Worm (Caenorhabditis elegans) whole organism, L1 larva: Measurements from ENCODE around the gene C03H12.1.
A peak's percentile ranks its signal among the peaks of the same experiment; 100 is the strongest.

Experiments used
- C04F5.9 ChIP-seq: sonication (generic microtip); optimal IDR thresholded peaks from 2 replicates; lab custom pipeline; 2016; ENCODE audit warnings: missing genetic modification characterization, missing compliant biosample characterization
- C16A3.4 ChIP-seq: fragments of 150-350 bp; optimal IDR thresholded peaks from 2 replicates; lab custom pipeline; 2014; ENCODE audit warnings: missing biosample characterization, missing genetic modification characterization
- C34B4.2 ChIP-seq: sonication (generic microtip); optimal IDR thresholded peaks from 2 replicates; lab custom pipeline; 2017; ENCODE audit warnings: mild to moderate bottlenecking, missing genetic modification characterization, missing compliant biosample characterization
- F16B12.6 ChIP-seq: fragments of 150-350 bp; optimal IDR thresholded peaks from 2 replicates; lab custom pipeline; 2014; ENCODE audit warnings: missing biosample characterization, missing genetic modification characterization
- Y116A8C.19 ChIP-seq: sonication (generic microtip); optimal IDR thresholded peaks from 2 replicates; lab custom pipeline; 2016; ENCODE audit warnings: missing compliant biosample characterization, missing genetic modification characterization, borderline replicate concordance
- alr-1 ChIP-seq: fragments of 200-800 bp; sonication (Bioruptor generic); optimal IDR thresholded peaks from 2 replicates; lab custom pipeline; 2018; ENCODE audit warnings: borderline replicate concordance, mild to moderate bottlenecking, missing genetic modification characterization, missing compliant biosample characterization
- ama-1 ChIP-seq: fragments of 150-350 bp; optimal IDR thresholded peaks from 2 replicates; lab custom pipeline; 2014
- blmp-1 ChIP-seq: fragments of 150-350 bp; optimal IDR thresholded peaks from 2 replicates; lab custom pipeline; 2014; ENCODE audit warnings: missing biosample characterization, missing genetic modification characterization
- ceh-63 ChIP-seq: fragments of 200-800 bp; sonication (Bioruptor generic); optimal IDR thresholded peaks from 2 replicates; lab custom pipeline; 2018; ENCODE audit warnings: mild to moderate bottlenecking, missing genetic modification characterization, missing compliant biosample characterization
- ceh-8 ChIP-seq: fragments of 200-800 bp; sonication (Bioruptor generic); optimal IDR thresholded peaks from 2 replicates; lab custom pipeline; 2018; ENCODE audit warnings: mild to moderate bottlenecking, missing genetic modification characterization, moderate library complexity, missing compliant biosample characterization
- ceh-88 ChIP-seq: fragments of 200-800 bp; sonication (Bioruptor generic); IDR thresholded peaks from 2 replicates; pipeline ENCODE4 v1.3.6; 2022; ENCODE audit warnings: missing genetic modification characterization, missing compliant biosample characterization
- ces-1 ChIP-seq: fragments of 150-350 bp; optimal IDR thresholded peaks from 2 replicates; lab custom pipeline; 2014; ENCODE audit warnings: missing biosample characterization, missing genetic modification reagents, missing genetic modification characterization
- dsc-1 ChIP-seq: sonication (generic microtip); optimal IDR thresholded peaks from 2 replicates; lab custom pipeline; 2016; ENCODE audit warnings: mild to moderate bottlenecking, missing genetic modification characterization, missing compliant biosample characterization
- efl-1 ChIP-seq, 4 experiments: fragments of 150-350 bp; optimal IDR thresholded peaks in 3 of 4; peaks in 1 of 4; 1 replicate in 1 of 4; 2 replicates in 3 of 4; lab custom pipeline; 2014; ENCODE audit warnings: missing biosample characterization in 2 of 4, missing genetic modification characterization in 2 of 4, missing genetic modification reagents in 2 of 4
- efl-3 ChIP-seq: fragments of 200-800 bp; sonication (Bioruptor generic); optimal IDR thresholded peaks from 2 replicates; lab custom pipeline; 2018; ENCODE audit warnings: mild to moderate bottlenecking, missing genetic modification characterization, missing compliant biosample characterization
- fkh-10 ChIP-seq: sonication (generic microtip); optimal IDR thresholded peaks from 2 replicates; lab custom pipeline; 2017; ENCODE audit warnings: missing biosample characterization, missing genetic modification reagents, missing genetic modification characterization
- fkh-8 ChIP-seq: sonication (generic microtip); optimal IDR thresholded peaks from 2 replicates; lab custom pipeline; 2016; ENCODE audit warnings: mild to moderate bottlenecking, missing genetic modification characterization, missing compliant biosample characterization
- fos-1 ChIP-seq: fragments of 150-350 bp; optimal IDR thresholded peaks from 2 replicates; lab custom pipeline; 2014; ENCODE audit warnings: missing biosample characterization, missing genetic modification characterization
- hlh-4 ChIP-seq: sonication (generic microtip); optimal IDR thresholded peaks from 2 replicates; lab custom pipeline; 2016; ENCODE audit warnings: mild to moderate bottlenecking, missing genetic modification characterization, missing compliant biosample characterization
- hpl-2 ChIP-seq: fragments of 150-350 bp; optimal IDR thresholded peaks from 2 replicates; lab custom pipeline; 2014; ENCODE audit warnings: missing biosample characterization, missing genetic modification reagents, missing genetic modification characterization
- irx-1 ChIP-seq: sonication (generic microtip); optimal IDR thresholded peaks from 2 replicates; lab custom pipeline; 2016; ENCODE audit warnings: missing genetic modification characterization, missing compliant biosample characterization
- jun-1 ChIP-seq: fragments of 150-350 bp; optimal IDR thresholded peaks from 2 replicates; lab custom pipeline; 2014; ENCODE audit warnings: missing biosample characterization, missing genetic modification reagents, missing genetic modification characterization
- lin-14 ChIP-seq: fragments of 200-800 bp; sonication (Bioruptor generic); optimal IDR thresholded peaks from 2 replicates; lab custom pipeline; 2018; ENCODE audit warnings: mild to moderate bottlenecking, missing genetic modification characterization, moderate library complexity, missing compliant biosample characterization
- lin-39 ChIP-seq: fragments of 150-350 bp; optimal IDR thresholded peaks from 2 replicates; lab custom pipeline; 2014; ENCODE audit warnings: missing biosample characterization, missing genetic modification reagents, missing genetic modification characterization
- lir-3 ChIP-seq: sonication (generic microtip); optimal IDR thresholded peaks from 2 replicates; lab custom pipeline; 2016; ENCODE audit warnings: mild to moderate bottlenecking, missing genetic modification characterization, moderate library complexity, missing compliant biosample characterization; ENCODE audit not compliant: poor library complexity
- lsy-2 ChIP-seq, 2 experiments: fragments of 150-350 bp; optimal IDR thresholded peaks; 2 replicates each; lab custom pipeline; 2014; ENCODE audit warnings: missing biosample characterization in 2 of 2, missing genetic modification characterization in 2 of 2
- mef-2 ChIP-seq: fragments of 150-350 bp; optimal IDR thresholded peaks from 2 replicates; lab custom pipeline; 2014; ENCODE audit warnings: missing biosample characterization, missing genetic modification characterization
- nhr-11 ChIP-seq: fragments of 150-350 bp; optimal IDR thresholded peaks from 2 replicates; lab custom pipeline; 2014; ENCODE audit warnings: missing biosample characterization, missing genetic modification characterization
- nhr-12 ChIP-seq: sonication (generic microtip); optimal IDR thresholded peaks from 2 replicates; lab custom pipeline; 2017; ENCODE audit warnings: missing biosample characterization, missing genetic modification characterization
- nhr-237 ChIP-seq: fragments of 150-350 bp; optimal IDR thresholded peaks from 2 replicates; lab custom pipeline; 2014; ENCODE audit warnings: missing biosample characterization, missing genetic modification characterization
- nhr-47 ChIP-seq: sonication (generic microtip); optimal IDR thresholded peaks from 2 replicates; lab custom pipeline; 2016; ENCODE audit warnings: mild to moderate bottlenecking, missing genetic modification characterization, moderate library complexity, missing compliant biosample characterization
- nhr-77 ChIP-seq: fragments of 150-350 bp; optimal IDR thresholded peaks from 2 replicates; lab custom pipeline; 2014; ENCODE audit warnings: missing biosample characterization, missing genetic modification characterization
- nhr-84 ChIP-seq: sonication (generic microtip); optimal IDR thresholded peaks from 2 replicates; lab custom pipeline; 2017; ENCODE audit warnings: missing biosample characterization, missing genetic modification characterization
- nhr-90 ChIP-seq: sonication (generic microtip); optimal IDR thresholded peaks from 2 replicates; lab custom pipeline; 2016; ENCODE audit warnings: mild to moderate bottlenecking, missing genetic modification characterization, missing compliant biosample characterization; ENCODE audit not compliant: poor library complexity
- pax-3 ChIP-seq: fragments of 200-800 bp; sonication (Bioruptor generic); optimal IDR thresholded peaks from 2 replicates; lab custom pipeline; 2018; ENCODE audit warnings: mild to moderate bottlenecking, missing genetic modification characterization, moderate library complexity, missing compliant biosample characterization
- snu-23 ChIP-seq: sonication (generic microtip); optimal IDR thresholded peaks from 2 replicates; lab custom pipeline; 2016; ENCODE audit warnings: missing genetic modification characterization, missing compliant biosample characterization
- swsn-7 ChIP-seq: sonication (generic microtip); optimal IDR thresholded peaks from 2 replicates; lab custom pipeline; 2016; ENCODE audit warnings: missing genetic modification characterization, missing compliant biosample characterization
- tbx-2 ChIP-seq: sonication (generic microtip); optimal IDR thresholded peaks from 2 replicates; lab custom pipeline; 2016; ENCODE audit warnings: missing genetic modification characterization, missing compliant biosample characterization
- unc-130 ChIP-seq: fragments of 150-350 bp; optimal IDR thresholded peaks from 2 replicates; lab custom pipeline; 2017; ENCODE audit warnings: missing biosample characterization, missing genetic modification characterization, inconsistent platforms
- unc-62 ChIP-seq: fragments of 150-350 bp; optimal IDR thresholded peaks from 2 replicates; lab custom pipeline; 2014; ENCODE audit warnings: missing biosample characterization, missing genetic modification reagents, missing genetic modification characterization
- unc-98 ChIP-seq: fragments of 200-800 bp; sonication (Bioruptor generic); IDR thresholded peaks from 2 replicates; pipeline ENCODE4 v1.3.6; 2022; ENCODE audit warnings: missing genetic modification characterization, missing compliant biosample characterization
- xbp-1 ChIP-seq: sonication (generic microtip); optimal IDR thresholded peaks from 2 replicates; lab custom pipeline; 2016; ENCODE audit warnings: missing genetic modification characterization, missing compliant biosample characterization
- ztf-11 ChIP-seq, 2 experiments: sonication (generic microtip); optimal IDR thresholded peaks; 2 replicates each; lab custom pipeline; 2016 to 2017; ENCODE audit warnings: missing genetic modification characterization in 2 of 2, missing biosample characterization in 1 of 2, missing compliant biosample characterization in 1 of 2
- ztf-4 ChIP-seq: fragments of 150-350 bp; optimal IDR thresholded peaks from 2 replicates; lab custom pipeline; 2014; ENCODE audit warnings: missing biosample characterization, missing genetic modification characterization

The C03H12.1 gene

ce11 chrX:15707366-15707892 lies 18.2 kb downstream of the C03H12.1 start (continued):
- TF ChIP-seq Y116A8C.19: no peak
- TF ChIP-seq nhr-84 (tag; lab: Kevin White, UChicago): no peak
- TF ChIP-seq efl-3 (GFP tag; lab: Kevin White, UChicago): no peak
- TF ChIP-seq xbp-1: peak; percentile 67
- TF ChIP-seq nhr-90 (tag; lab: Kevin White, UChicago): peak; percentile 41
- TF ChIP-seq fos-1: peak; percentile 29
- peak; percentile 68 for TF ChIP-seq dsc-1 (tag; lab: Kevin White, UChicago)
- peak; percentile 67 to 83 for TF ChIP-seq lsy-2 (tag; optimal IDR thresholded peaks at IDR 0.05; lab: Kevin White, UChicago)
- TF ChIP-seq ama-1 (lab: Kevin White, UChicago): no peak
- TF ChIP-seq unc-62 (GFP tag; lab: Kevin White, UChicago): no peak
- no peak for TF ChIP-seq C34B4.2
- TF ChIP-seq ztf-11 (tag; optimal IDR thresholded peaks at IDR 0.05; lab: Kevin White, UChicago): peak in 1 of 2 experiments; percentile 55
- no peak for TF ChIP-seq nhr-12 (tag; lab: Kevin White, UChicago)
- peak; percentile 85 for TF ChIP-seq swsn-7
- peak; percentile 52 for TF ChIP-seq unc-130 (tag; lab: Kevin White, UChicago)
- peak; percentile 58 for TF ChIP-seq ztf-4 (tag; lab: Kevin White, UChicago)
- TF ChIP-seq fkh-10 (GFP tag; lab: Kevin White, UChicago): peak; percentile 78
- peak; percentile 59; the same call in 1 of the 2 replicates for TF ChIP-seq unc-98
- peak; percentile 85 for TF ChIP-seq nhr-77 (tag; lab: Kevin White, UChicago)
- no peak for TF ChIP-seq ceh-63 (GFP tag; lab: Kevin White, UChicago)
- peak; percentile 49 for TF ChIP-seq mef-2 (tag; lab: Kevin White, UChicago)
- TF ChIP-seq C04F5.9 (tag; lab: Kevin White, UChicago): no peak
- peak; percentile 88 for TF ChIP-seq snu-23 (GFP tag; lab: Kevin White, UChicago)
- no peak for TF ChIP-seq F16B12.6 (tag; lab: Kevin White, UChicago)
- TF ChIP-seq efl-1 (optimal IDR thresholded peaks at IDR 0.05; lab: Kevin White, UChicago): peak; percentile 23 to 69
- peak in 1 of 2 experiments; percentile 14 for TF ChIP-seq efl-1 (GFP tag; optimal IDR thresholded peaks at IDR 0.05 in 1 of 2; lab: Kevin White, UChicago)
- TF ChIP-seq hpl-2 (GFP tag; lab: Kevin White, UChicago): no peak
- TF ChIP-seq nhr-237 (tag; lab: Kevin White, UChicago): peak; percentile 52
- TF ChIP-seq lir-3 (tag; lab: Kevin White, UChicago): peak; percentile 16
- TF ChIP-seq blmp-1: peak; percentile 24
- peak; percentile 83 for TF ChIP-seq jun-1 (tag; lab: Kevin White, UChicago)
- no peak for TF ChIP-seq lin-39 (tag; lab: Kevin White, UChicago)
- peak; percentile 88 for TF ChIP-seq nhr-47
- peak; percentile 52 for TF ChIP-seq nhr-11 (tag; lab: Kevin White, UChicago)
- TF ChIP-seq ces-1: no peak
- peak; percentile 96 for TF ChIP-seq fkh-8
- no peak for TF ChIP-seq alr-1 (tag; lab: Kevin White, UChicago)
- TF ChIP-seq ceh-88 (GFP tag; lab: Robert Waterston, UW): peak; percentile 50; the same call in 1 of the 2 replicates
- peak; percentile 66 for TF ChIP-seq pax-3
- peak; percentile 26 for TF ChIP-seq ceh-8 (GFP tag; lab: Kevin White, UChicago)
- peak; percentile 46 for TF ChIP-seq irx-1
- peak; percentile 92 for TF ChIP-seq tbx-2 (tag; lab: Kevin White, UChicago)
- TF ChIP-seq hlh-4 (tag; lab: Kevin White, UChicago): no peak
- TF ChIP-seq C16A3.4: peak; percentile 77
- peak; percentile 99 for TF ChIP-seq lin-14 (GFP tag; lab: Kevin White, UChicago)
